Worm (Caenorhabditis elegans) whole organism, L1 larva: ENCODE measurements around the gene egl-21.

Experiments
- C04F5.9 ChIP-seq: sonication (generic microtip); optimal IDR thresholded peaks from 2 replicates; lab custom pipeline; 2016; ENCODE audit warnings: missing genetic modification characterization, missing compliant biosample characterization
- C34B4.2 ChIP-seq: sonication (generic microtip); optimal IDR thresholded peaks from 2 replicates; lab custom pipeline; 2017; ENCODE audit warnings: mild to moderate bottlenecking, missing genetic modification characterization, missing compliant biosample characterization
- alr-1 ChIP-seq: fragments of 200-800 bp; sonication (Bioruptor generic); optimal IDR thresholded peaks from 2 replicates; lab custom pipeline; 2018; ENCODE audit warnings: borderline replicate concordance, mild to moderate bottlenecking, missing genetic modification characterization, missing compliant biosample characterization
- blmp-1 ChIP-seq: fragments of 150-350 bp; optimal IDR thresholded peaks from 2 replicates; lab custom pipeline; 2014; ENCODE audit warnings: missing biosample characterization, missing genetic modification characterization
- ceh-63 ChIP-seq: fragments of 200-800 bp; sonication (Bioruptor generic); optimal IDR thresholded peaks from 2 replicates; lab custom pipeline; 2018; ENCODE audit warnings: mild to moderate bottlenecking, missing genetic modification characterization, missing compliant biosample characterization
- ceh-8 ChIP-seq: fragments of 200-800 bp; sonication (Bioruptor generic); optimal IDR thresholded peaks from 2 replicates; lab custom pipeline; 2018; ENCODE audit warnings: mild to moderate bottlenecking, missing genetic modification characterization, moderate library complexity, missing compliant biosample characterization
- ceh-88 ChIP-seq: fragments of 200-800 bp; sonication (Bioruptor generic); IDR thresholded peaks from 2 replicates; pipeline ENCODE4 v1.3.6; 2022; ENCODE audit warnings: missing genetic modification characterization, missing compliant biosample characterization
- ceh-90 ChIP-seq: sonication (generic microtip); optimal IDR thresholded peaks from 2 replicates; lab custom pipeline; 2016; ENCODE audit warnings: missing genetic modification characterization, missing compliant biosample characterization
- ces-1 ChIP-seq: fragments of 150-350 bp; optimal IDR thresholded peaks from 2 replicates; lab custom pipeline; 2014; ENCODE audit warnings: missing biosample characterization, missing genetic modification reagents, missing genetic modification characterization
- dpl-1 ChIP-seq, 3 experiments: fragments of 150-350 bp in 2 of 3; sonication (generic microtip) in 1 of 3; optimal IDR thresholded peaks; 2 replicates each; lab custom pipeline; 2014 to 2017; ENCODE audit warnings: missing biosample characterization in 3 of 3, missing genetic modification characterization in 3 of 3, missing genetic modification reagents in 3 of 3
- dsc-1 ChIP-seq: sonication (generic microtip); optimal IDR thresholded peaks from 2 replicates; lab custom pipeline; 2016; ENCODE audit warnings: mild to moderate bottlenecking, missing genetic modification characterization, missing compliant biosample characterization
- efl-1 ChIP-seq, 4 experiments: fragments of 150-350 bp; optimal IDR thresholded peaks in 3 of 4; peaks in 1 of 4; 1 replicate in 1 of 4; 2 replicates in 3 of 4; lab custom pipeline; 2014; ENCODE audit warnings: missing biosample characterization in 2 of 4, missing genetic modification characterization in 2 of 4, missing genetic modification reagents in 2 of 4
- efl-3 ChIP-seq: fragments of 200-800 bp; sonication (Bioruptor generic); optimal IDR thresholded peaks from 2 replicates; lab custom pipeline; 2018; ENCODE audit warnings: mild to moderate bottlenecking, missing genetic modification characterization, missing compliant biosample characterization
- egl-27 ChIP-seq, 2 experiments: fragments of 150-350 bp in 1 of 2; sonication (generic microtip); optimal IDR thresholded peaks; 3 replicates each; lab custom pipeline; 2017 to 2018; ENCODE audit warnings: missing biosample characterization in 2 of 2, missing genetic modification characterization in 2 of 2, missing genetic modification reagents in 2 of 2
- elt-2 ChIP-seq: sonication (generic microtip); optimal IDR thresholded peaks from 2 replicates; lab custom pipeline; 2016; ENCODE audit warnings: missing genetic modification characterization, mild to moderate bottlenecking, inconsistent platforms, missing compliant biosample characterization, missing genetic modification reagents
- elt-3 ChIP-seq, 6 experiments: fragments of 150-350 bp in 1 of 6; sonication (generic microtip); optimal IDR thresholded peaks; 2 replicates each; lab custom pipeline; 2017 to 2018; ENCODE audit warnings: missing biosample characterization in 6 of 6, missing genetic modification characterization in 6 of 6, inconsistent platforms in 1 of 6
- fkh-10 ChIP-seq: sonication (generic microtip); optimal IDR thresholded peaks from 2 replicates; lab custom pipeline; 2017; ENCODE audit warnings: missing biosample characterization, missing genetic modification reagents, missing genetic modification characterization
- fkh-4 ChIP-seq: sonication (generic microtip); optimal IDR thresholded peaks from 2 replicates; lab custom pipeline; 2016; ENCODE audit warnings: missing compliant biosample characterization, missing genetic modification characterization, borderline replicate concordance
- hlh-17 ChIP-seq: fragments of 200-800 bp; sonication (Bioruptor generic); optimal IDR thresholded peaks from 2 replicates; lab custom pipeline; 2018; ENCODE audit warnings: missing genetic modification characterization, mild to moderate bottlenecking, missing compliant biosample characterization, moderate library complexity, borderline replicate concordance
- hpl-2 ChIP-seq: fragments of 150-350 bp; optimal IDR thresholded peaks from 2 replicates; lab custom pipeline; 2014; ENCODE audit warnings: missing biosample characterization, missing genetic modification reagents, missing genetic modification characterization
- irx-1 ChIP-seq: sonication (generic microtip); optimal IDR thresholded peaks from 2 replicates; lab custom pipeline; 2016; ENCODE audit warnings: missing genetic modification characterization, missing compliant biosample characterization
- lin-14 ChIP-seq: fragments of 200-800 bp; sonication (Bioruptor generic); optimal IDR thresholded peaks from 2 replicates; lab custom pipeline; 2018; ENCODE audit warnings: mild to moderate bottlenecking, missing genetic modification characterization, moderate library complexity, missing compliant biosample characterization
- lin-35 ChIP-seq, 2 experiments: fragments of 150-350 bp; optimal IDR thresholded peaks; 2 replicates each; lab custom pipeline; 2014; ENCODE audit warnings: missing biosample characterization in 2 of 2, missing genetic modification characterization in 2 of 2, missing genetic modification reagents in 2 of 2
- lsy-2 ChIP-seq, 2 experiments: fragments of 150-350 bp; optimal IDR thresholded peaks; 2 replicates each; lab custom pipeline; 2014; ENCODE audit warnings: missing biosample characterization in 2 of 2, missing genetic modification characterization in 2 of 2
- mab-9 ChIP-seq: fragments of 200-800 bp; sonication (Bioruptor generic); IDR thresholded peaks from 2 replicates; pipeline ENCODE4 v1.3.6; 2022; ENCODE audit warnings: missing genetic modification reagents, missing genetic modification characterization, missing compliant biosample characterization
- mef-2 ChIP-seq: fragments of 150-350 bp; optimal IDR thresholded peaks from 2 replicates; lab custom pipeline; 2014; ENCODE audit warnings: missing biosample characterization, missing genetic modification characterization
- nhr-28 ChIP-seq: fragments of 150-350 bp; optimal IDR thresholded peaks from 2 replicates; lab custom pipeline; 2014; ENCODE audit warnings: missing biosample characterization, missing genetic modification characterization
- nhr-47 ChIP-seq: sonication (generic microtip); optimal IDR thresholded peaks from 2 replicates; lab custom pipeline; 2016; ENCODE audit warnings: mild to moderate bottlenecking, missing genetic modification characterization, moderate library complexity, missing compliant biosample characterization
- nhr-71 ChIP-seq: sonication (generic microtip); optimal IDR thresholded peaks from 2 replicates; lab custom pipeline; 2016; ENCODE audit warnings: mild to moderate bottlenecking, missing genetic modification characterization, moderate library complexity, missing compliant biosample characterization
- nhr-76 ChIP-seq: sonication (generic microtip); optimal IDR thresholded peaks from 2 replicates; lab custom pipeline; 2017; ENCODE audit warnings: missing biosample characterization, missing genetic modification characterization
- nhr-77 ChIP-seq: fragments of 150-350 bp; optimal IDR thresholded peaks from 2 replicates; lab custom pipeline; 2014; ENCODE audit warnings: missing biosample characterization, missing genetic modification characterization
- nhr-90 ChIP-seq: sonication (generic microtip); optimal IDR thresholded peaks from 2 replicates; lab custom pipeline; 2016; ENCODE audit warnings: mild to moderate bottlenecking, missing genetic modification characterization, missing compliant biosample characterization; ENCODE audit not compliant: poor library complexity
- pqm-1 ChIP-seq: sonication (generic microtip); optimal IDR thresholded peaks from 3 replicates; lab custom pipeline; 2017; ENCODE audit warnings: missing biosample characterization, missing genetic modification characterization
- sox-4 ChIP-seq: sonication (generic microtip); optimal IDR thresholded peaks from 2 replicates; lab custom pipeline; 2016; ENCODE audit warnings: missing genetic modification characterization, missing compliant biosample characterization
- sptf-1 ChIP-seq: fragments of 150-350 bp; optimal IDR thresholded peaks from 2 replicates; lab custom pipeline; 2014; ENCODE audit warnings: missing biosample characterization, missing genetic modification characterization
- sup-37 ChIP-seq: fragments of 200-800 bp; sonication (Bioruptor generic); optimal IDR thresholded peaks from 2 replicates; lab custom pipeline; 2018; ENCODE audit warnings: mild to moderate bottlenecking, missing genetic modification characterization, missing compliant biosample characterization
- swsn-7 ChIP-seq: sonication (generic microtip); optimal IDR thresholded peaks from 2 replicates; lab custom pipeline; 2016; ENCODE audit warnings: missing genetic modification characterization, missing compliant biosample characterization
- unc-130 ChIP-seq: fragments of 150-350 bp; optimal IDR thresholded peaks from 2 replicates; lab custom pipeline; 2017; ENCODE audit warnings: missing biosample characterization, missing genetic modification characterization, inconsistent platforms
- unc-30 ChIP-seq: sonication (generic microtip); optimal IDR thresholded peaks from 2 replicates; lab custom pipeline; 2017; ENCODE audit warnings: missing biosample characterization, missing genetic modification characterization
- xbp-1 ChIP-seq: sonication (generic microtip); optimal IDR thresholded peaks from 2 replicates; lab custom pipeline; 2016; ENCODE audit warnings: missing genetic modification characterization, missing compliant biosample characterization
- ztf-11 ChIP-seq, 2 experiments: sonication (generic microtip); optimal IDR thresholded peaks; 2 replicates each; lab custom pipeline; 2016 to 2017; ENCODE audit warnings: missing genetic modification characterization in 2 of 2, missing biosample characterization in 1 of 2, missing compliant biosample characterization in 1 of 2

Gene egl-21

ce11 chrIV:10449799-10450198, 31.8 kb downstream of the egl-21 start, which contains the start of gene F13B12.4:
Gene F13B12.4, minus strand, starts transcription at chrIV:10449899.
- TF ChIP-seq nhr-47 (tag; lab: Kevin White, UChicago) (no peak), dsc-1 (tag; lab: Kevin White, UChicago) (peak; percentile 42)

ce11 chrIV:10443510-10443909, 38.1 kb downstream of the egl-21 start, which contains the start of gene F13B12.7:
Gene F13B12.7, plus strand, starts transcription at chrIV:10443810.
- TF ChIP-seq hpl-2 (GFP tag; lab: Kevin White, UChicago) (no peak), ztf-11 (tag; optimal IDR thresholded peaks at IDR 0.05; lab: Kevin White, UChicago) (no peak), efl-3 (GFP tag; lab: Kevin White, UChicago) (no peak), hlh-17 (GFP tag; lab: Kevin White, UChicago) (no peak), mef-2 (tag; lab: Kevin White, UChicago) (no peak), C34B4.2 (tag; lab: Kevin White, UChicago) (no peak), ceh-88 (GFP tag; lab: Robert Waterston, UW) (no peak), lsy-2 (tag; optimal IDR thresholded peaks at IDR 0.05; lab: Kevin White, UChicago) (no peak), nhr-28 (no peak), C04F5.9 (tag; lab: Kevin White, UChicago) (no peak), ces-1 (no peak), nhr-90 (tag; lab: Kevin White, UChicago) (no peak), sptf-1 (tag; lab: Kevin White, UChicago) (no peak), nhr-76 (tag; lab: Kevin White, UChicago) (no peak), irx-1 (no peak), nhr-77 (no peak), fkh-10 (GFP tag; lab: Kevin White, UChicago) (no peak), xbp-1 (tag; lab: Kevin White, UChicago) (no peak), unc-130 (tag; lab: Kevin White, UChicago) (no peak)
- TF ChIP-seq, all 84 proteins: peak for 0

- TF ChIP-seq efl-1 (optimal IDR thresholded peaks at IDR 0.05; lab: Kevin White, UChicago) (no peak), efl-1 (GFP tag; optimal IDR thresholded peaks at IDR 0.05 in 1 of 2; lab: Kevin White, UChicago) (peak in 1 of 2 experiments; percentile 71), mab-9 (GFP tag; lab: Robert Waterston, UW) (no peak)
Observed at ce11 chrIV:10442904-10443303, 38.7 kb downstream of the egl-21 start.

ce11 chrIV:10438901-10439300, 42.7 kb downstream of the egl-21 start, which contains the start of gene F13B12.3:
Gene F13B12.3, plus strand, starts transcription at chrIV:10439123.
- no peak for TF ChIP-seq fkh-4 (tag; lab: Kevin White, UChicago)
- no peak for TF ChIP-seq hpl-2 (GFP tag; lab: Kevin White, UChicago)
- TF ChIP-seq pqm-1 (tag; lab: Kevin White, UChicago): peak; percentile 53
- TF ChIP-seq elt-2 (tag; lab: Kevin White, UChicago): peak; percentile 62
- TF ChIP-seq lin-14: peak; percentile 1

ce11 chrIV:10437114-10437513, 44.5 kb downstream of the egl-21 start:
- TF ChIP-seq ceh-8 (peak; percentile 92), elt-3 (tag; optimal IDR thresholded peaks at IDR 0.05; lab: Kevin White, UChicago) (no peak), nhr-71 (tag; lab: Kevin White, UChicago) (peak; percentile 44)
- TF ChIP-seq, all 84 proteins: peak for 2

- TF ChIP-seq unc-30 (tag; lab: Kevin White, UChicago) (no peak), sup-37 (GFP tag; lab: Kevin White, UChicago) (no peak), egl-27 (tag; optimal IDR thresholded peaks at IDR 0.05; lab: Kevin White, UChicago) (no peak), hlh-17 (GFP tag; lab: Kevin White, UChicago) (no peak), mef-2 (tag; lab: Kevin White, UChicago) (no peak), C04F5.9 (tag; lab: Kevin White, UChicago) (no peak), blmp-1 (tag; lab: Kevin White, UChicago) (no peak), lin-14 (no peak), lin-35 (GFP tag; optimal IDR thresholded peaks at IDR 0.05; lab: Kevin White, UChicago) (no peak), ceh-63 (no peak), sox-4 (tag; lab: Kevin White, UChicago) (no peak), dpl-1 (GFP tag; optimal IDR thresholded peaks at IDR 0.05; lab: Kevin White, UChicago) (no peak), alr-1 (tag; lab: Kevin White, UChicago) (no peak), ceh-90 (no peak), efl-3 (GFP tag; lab: Kevin White, UChicago) (no peak), swsn-7 (no peak), fkh-10 (GFP tag; lab: Kevin White, UChicago) (no peak)
Observed at ce11 chrIV:10436401-10436800, 45.2 kb downstream of the egl-21 start, which contains the start of gene ins-1. Gene ins-1, plus strand, starts transcription at chrIV:10436701.
